Worm (Caenorhabditis elegans): ENCODE measurements around the gene Y57G11C.8.

Gene Y57G11C.8

ce11 chrIV:14781537-14781936 lies at the start of gene Y57G11C.8:
TSS of gene Y57G11C.8 (plus strand) at chrIV:14781837.
- TF ChIP-seq unc-62 (GFP tag; optimal IDR thresholded peaks at IDR 0.05), result no peak

DNA sequence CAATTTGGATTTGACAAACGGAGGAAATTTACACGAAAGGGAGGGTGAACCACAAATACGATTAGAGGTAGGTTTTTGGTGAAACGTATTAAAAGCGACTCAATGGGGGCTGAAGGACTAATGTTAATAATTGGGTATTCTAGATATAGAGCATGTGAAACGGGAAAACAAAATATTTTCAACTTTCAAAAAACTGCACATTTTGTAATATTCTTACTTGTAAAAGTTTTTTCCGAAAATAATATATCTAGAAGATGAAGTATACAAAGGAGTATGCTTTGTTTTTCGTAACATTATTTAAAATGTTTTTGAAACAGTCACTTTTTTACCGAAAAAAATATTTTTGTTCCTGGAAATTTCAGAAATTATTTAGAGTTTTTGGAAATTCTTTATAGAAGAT lies 39.7 kb upstream of the Y57G11C.8 start:
- TF ChIP-seq unc-62 (GFP tag; optimal IDR thresholded peaks at IDR 0.05), result no peak

DNA sequence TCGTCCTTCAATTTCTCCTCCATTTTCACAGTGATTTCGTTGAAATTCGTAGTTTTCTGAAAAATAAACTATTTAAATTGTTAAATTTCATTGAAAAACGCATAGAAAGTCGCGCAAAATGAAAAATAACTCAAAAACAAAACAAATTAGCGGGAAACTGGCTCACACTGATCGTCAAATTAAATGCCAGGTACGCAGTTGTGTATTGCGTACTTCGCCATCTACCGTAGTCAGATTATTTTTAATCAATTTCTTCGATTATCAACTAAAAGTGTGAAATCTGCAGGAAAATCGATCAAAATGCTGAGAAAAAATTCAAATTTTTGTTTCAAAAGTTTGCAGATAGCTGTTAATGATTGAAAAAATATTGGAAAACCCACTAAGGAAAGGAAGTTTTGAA lies 26.7 kb upstream of the Y57G11C.8 start, which contains the start of gene Y57G11C.499:
Y57G11C.499 (minus strand) TSS at position 23 of the 400 bp plus-strand sequence.
- TF ChIP-seq unc-62 (GFP tag; optimal IDR thresholded peaks at IDR 0.05), result no peak

ce11 chrIV:14757786-14758185 lies 23.9 kb upstream of the Y57G11C.8 start:
- TF ChIP-seq unc-62 (GFP tag; optimal IDR thresholded peaks at IDR 0.05), result no peak

DNA sequence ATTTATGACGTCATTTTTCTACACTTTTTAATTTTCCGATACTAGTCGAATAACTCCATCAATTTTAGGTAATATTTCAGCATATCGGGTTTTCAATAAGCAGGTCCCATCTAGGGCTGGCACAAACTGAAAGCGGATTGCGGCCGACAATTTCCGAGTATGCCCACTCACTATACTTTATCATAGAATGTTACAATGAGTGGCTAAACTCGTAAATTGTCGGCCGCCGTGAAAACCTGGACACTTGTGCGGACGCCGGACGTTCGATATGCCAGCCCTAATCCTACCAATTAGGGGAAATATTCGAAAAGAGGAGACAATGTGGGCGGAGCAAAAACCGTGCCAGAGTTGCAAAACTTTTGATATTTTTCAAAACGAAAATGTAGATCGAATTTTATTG lies 22.0 kb upstream of the Y57G11C.8 start:
- no peak for TF ChIP-seq unc-62 (GFP tag; optimal IDR thresholded peaks at IDR 0.05)

ce11 chrIV:14760845-14761244 lies 20.8 kb upstream of the Y57G11C.8 start, which contains the start of gene ptp-5.2:
TSS of gene ptp-5.2 (minus strand) at chrIV:14760945.
- no peak for TF ChIP-seq unc-62 (GFP tag; optimal IDR thresholded peaks at IDR 0.05)

DNA sequence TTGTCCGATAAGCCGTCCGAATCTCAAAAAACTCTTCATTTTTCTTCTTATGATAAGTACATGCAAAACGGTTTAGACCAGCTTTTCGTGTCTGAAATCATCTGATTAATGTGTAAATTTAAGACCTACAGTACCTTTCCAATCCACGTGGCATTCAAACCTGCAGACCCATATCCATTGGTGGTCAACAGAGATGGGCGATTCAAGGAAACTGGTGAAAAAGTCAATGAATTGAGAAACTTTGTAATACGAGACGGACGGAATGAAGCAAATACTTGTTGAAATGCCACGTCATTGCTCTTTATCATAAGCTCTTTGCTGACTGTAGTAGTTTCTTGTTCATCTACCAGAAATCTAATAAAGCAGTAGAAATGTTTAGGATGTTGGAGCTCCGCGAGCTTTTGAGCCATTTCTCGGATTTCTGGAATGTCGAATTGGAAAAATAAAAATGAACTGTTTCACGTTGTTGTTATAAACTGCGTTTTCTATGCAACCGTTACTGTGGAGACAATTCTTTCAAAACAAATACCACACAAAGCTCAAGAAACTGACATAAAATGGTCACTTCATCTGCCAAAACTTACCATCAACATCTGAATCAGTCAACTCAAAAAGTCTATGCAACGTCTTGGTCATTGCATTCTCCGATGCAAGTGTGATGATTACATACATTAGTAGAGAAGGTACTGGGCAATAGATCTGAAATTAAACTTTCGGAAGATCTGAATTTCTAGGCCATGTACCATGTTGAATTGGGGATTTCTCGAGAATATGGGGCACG lies 17.5 kb upstream of the Y57G11C.8 start:
- TF ChIP-seq unc-62 (GFP tag; optimal IDR thresholded peaks at IDR 0.05), result no peak

- TF ChIP-seq unc-62 (GFP tag; optimal IDR thresholded peaks at IDR 0.05), result no peak
Measured at ce11 chrIV:14764719-14765173, 16.9 kb upstream of the Y57G11C.8 start.

ce11 chrIV:14765336-14765735 lies 16.3 kb upstream of the Y57G11C.8 start, which contains the start of gene Y57G11C.5:
TSS of gene Y57G11C.5 (minus strand) at chrIV:14765436.
- TF ChIP-seq unc-62 (GFP tag; optimal IDR thresholded peaks at IDR 0.05), result no peak

- no peak for TF ChIP-seq unc-62 (GFP tag; optimal IDR thresholded peaks at IDR 0.05)
Measured at ce11 chrIV:14766382-14766781, 15.3 kb upstream of the Y57G11C.8 start, which contains the start of gene vti-1. TSS of gene vti-1 (minus strand) at chrIV:14766665.

DNA sequence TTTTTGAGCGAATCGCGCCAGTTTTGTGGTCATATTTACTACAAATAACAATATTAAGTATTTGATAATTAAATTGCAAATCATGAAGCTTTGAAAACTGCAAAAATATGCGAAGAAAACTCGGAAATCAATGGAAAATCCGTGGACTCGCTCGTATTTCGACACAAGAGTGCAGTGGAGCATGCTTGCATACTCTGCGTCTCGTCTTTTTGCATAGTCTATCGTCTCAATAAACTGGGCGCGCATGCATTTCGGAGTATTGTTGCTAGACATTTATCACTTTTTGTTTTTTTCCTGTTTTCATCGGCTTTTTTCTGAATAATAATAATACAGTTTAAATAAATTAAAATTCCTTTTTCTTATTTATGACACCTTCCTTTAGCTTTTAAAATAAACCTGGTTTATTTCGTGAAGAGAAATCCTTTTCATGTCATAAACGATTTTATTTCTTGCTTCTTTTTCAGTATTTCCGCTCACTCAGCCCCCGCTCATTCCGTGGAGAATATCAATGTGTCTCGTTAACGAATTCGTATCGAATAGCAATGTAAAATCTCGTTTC lies 13.9 kb upstream of the Y57G11C.8 start, which contains the start of the genes mrps-7 and Y57G11C.3:
mrps-7 (minus strand) TSS at position 38 of the 559 bp plus-strand sequence.
Y57G11C.3 (plus strand) TSS at position 509 of the 559 bp plus-strand sequence.
- no peak for TF ChIP-seq unc-62 (GFP tag; optimal IDR thresholded peaks at IDR 0.05)

DNA sequence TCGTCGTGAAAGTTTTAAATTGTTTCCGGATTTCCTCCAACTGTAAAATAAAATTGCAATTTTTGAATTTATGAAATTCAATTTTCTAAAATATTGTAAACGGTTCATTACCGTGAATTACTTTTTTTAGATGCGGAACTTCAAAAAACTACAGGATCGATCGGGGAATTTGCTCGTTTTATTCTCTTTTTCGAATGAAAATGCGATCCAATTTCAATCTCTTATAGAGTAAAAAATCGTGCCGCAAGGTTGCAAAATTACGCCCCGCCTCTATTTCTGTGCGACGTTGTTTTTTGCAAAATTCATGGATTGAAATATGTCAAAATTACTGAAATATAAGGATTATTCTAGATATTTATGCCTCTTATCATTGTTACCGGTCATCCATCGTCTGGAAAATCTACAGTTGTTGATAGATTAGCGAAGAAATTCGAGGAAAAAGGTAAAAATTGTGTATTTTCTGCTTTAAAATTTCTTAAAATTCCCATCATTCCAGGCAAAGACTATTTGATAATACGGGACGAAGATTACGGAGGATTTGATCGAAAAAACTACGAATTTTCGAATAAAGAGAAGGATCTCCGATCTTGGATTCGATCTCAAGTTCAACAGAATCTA lies 12.3 kb upstream of the Y57G11C.8 start, which contains the start of gene Y57G11C.43:
Y57G11C.43 (plus strand) TSS at position 224 of the 618 bp plus-strand sequence.
- TF ChIP-seq unc-62 (GFP tag; optimal IDR thresholded peaks at IDR 0.05), result no peak

- TF ChIP-seq unc-62 (GFP tag; optimal IDR thresholded peaks at IDR 0.05), result no peak
Measured at ce11 chrIV:14770663-14771062, 11.0 kb upstream of the Y57G11C.8 start.

DNA sequence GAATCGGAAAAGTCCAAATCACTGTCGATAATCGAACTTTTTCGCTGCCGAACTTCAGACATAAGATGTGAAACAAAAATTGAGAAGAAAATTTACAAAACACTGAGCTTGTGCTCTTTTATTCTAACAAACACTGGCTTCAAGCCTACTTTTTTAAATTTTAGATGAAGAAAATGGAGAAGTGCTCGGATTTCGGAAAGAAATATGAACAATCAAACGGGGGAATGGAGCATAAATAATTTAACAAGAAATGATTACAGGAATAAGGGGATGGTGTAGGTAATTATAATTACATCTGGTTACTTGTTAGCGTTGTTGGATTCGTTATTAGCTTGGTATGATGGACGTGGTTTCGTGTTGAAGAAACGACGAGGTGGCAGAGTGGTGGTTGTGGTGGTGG lies 10.3 kb upstream of the Y57G11C.8 start, which contains the start of gene degl-1:
degl-1 (minus strand) TSS at position 101 of the 400 bp plus-strand sequence.
- no peak for TF ChIP-seq unc-62 (GFP tag; optimal IDR thresholded peaks at IDR 0.05)

DNA sequence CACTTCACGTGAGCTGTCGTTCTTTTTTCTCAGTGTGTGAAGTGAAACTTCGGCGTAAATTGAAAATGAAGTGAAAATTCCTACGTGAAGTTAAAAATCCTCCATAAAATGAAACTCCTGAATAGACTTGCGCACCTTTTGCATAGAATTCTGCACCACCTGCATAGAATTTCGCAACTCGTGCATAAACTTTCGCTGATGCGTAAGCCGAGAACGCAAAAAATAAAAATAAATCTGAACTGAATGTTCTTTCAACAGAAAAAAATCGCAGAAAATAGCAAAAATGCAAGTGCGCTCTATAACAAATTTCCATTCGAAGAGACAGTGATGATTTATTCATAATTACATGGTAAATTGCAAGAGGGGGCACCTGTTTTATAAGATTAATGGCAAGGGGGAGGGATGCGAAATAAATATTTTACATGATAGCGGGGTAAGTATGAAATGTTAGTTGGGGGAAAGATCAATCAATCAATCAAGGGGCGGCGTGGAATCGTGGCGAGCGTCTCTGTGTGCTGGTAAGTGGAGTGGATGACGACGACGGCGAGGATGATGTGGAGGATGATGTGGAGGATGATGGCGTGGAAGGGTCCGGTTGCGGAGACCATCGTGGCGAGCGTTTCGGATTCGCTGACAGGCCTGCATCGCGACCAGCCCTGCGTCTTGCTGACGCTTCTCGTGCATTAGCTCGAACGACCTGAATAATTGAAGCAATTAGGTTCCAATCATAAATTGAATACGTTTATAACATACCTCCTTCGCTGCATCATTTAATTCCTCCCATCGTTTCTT lies 8.2 kb upstream of the Y57G11C.8 start, which contains the start of gene Y57G11C.36:
Y57G11C.36 (minus strand) TSS at position 502 of the 792 bp plus-strand sequence.
- no peak for TF ChIP-seq unc-62 (GFP tag; optimal IDR thresholded peaks at IDR 0.05)

Data from whole organism, dauer.